Fruit fly (Drosophila melanogaster): ENCODE results near the gene Roc1b.

DNA sequence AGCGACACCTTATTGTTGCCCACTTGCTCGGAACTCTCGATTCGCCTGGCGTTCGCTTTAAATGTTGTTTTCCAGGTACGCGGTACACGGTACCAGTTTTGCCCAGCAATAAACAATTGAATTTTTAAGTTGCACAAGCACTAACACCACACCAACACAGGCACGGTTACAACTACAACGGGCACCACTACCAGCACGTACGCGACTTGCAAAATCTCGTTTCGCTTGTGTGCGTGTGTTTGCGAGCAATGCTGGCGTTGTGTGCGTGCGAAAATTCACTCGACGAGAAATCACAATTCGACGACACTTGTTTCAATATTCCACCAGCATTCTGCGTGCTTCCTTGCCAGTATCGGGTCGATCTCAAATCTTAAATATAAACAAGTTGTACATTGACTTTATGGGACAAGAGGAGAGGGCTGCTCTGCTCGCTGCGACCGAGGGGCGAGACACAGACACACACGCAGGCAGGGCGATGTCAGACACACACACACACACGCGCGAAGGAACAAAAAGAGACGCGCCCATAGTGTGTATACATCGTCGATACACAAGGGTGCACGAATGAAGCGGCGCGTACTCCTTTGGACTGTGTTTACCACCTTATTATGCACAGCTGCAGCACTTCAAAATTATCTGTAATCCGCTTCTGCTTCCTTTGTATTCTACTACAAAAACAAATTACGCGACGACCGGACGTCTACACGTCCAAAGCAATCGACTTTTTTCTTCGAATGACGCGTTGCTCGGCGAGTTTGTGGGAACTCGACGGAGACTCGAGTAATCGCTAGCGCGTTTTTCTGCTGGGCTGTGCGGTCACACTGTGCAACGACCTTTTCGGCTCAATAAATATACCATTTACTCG lies 38.4 kb upstream of the Roc1b start, which contains the start of gene fwd:
- peak; percentile 78 for TF ChIP-seq Abd-B (GFP tag; optimal IDR thresholded peaks at IDR 0.05)
- TF ChIP-seq psq (GFP tag; optimal IDR thresholded peaks at IDR 0.05) = no peak
- TF ChIP-seq Dif (GFP tag; optimal IDR thresholded peaks at IDR 0.05; ENCODE audit: partially characterized antibody) = no peak
- TF ChIP-seq h (GFP tag; optimal IDR thresholded peaks at IDR 0.05) = peak; percentile 31
- no peak for TF ChIP-seq jim (GFP tag; optimal IDR thresholded peaks at IDR 0.05)
- TF ChIP-seq dl (GFP tag; optimal IDR thresholded peaks at IDR 0.05; ENCODE audit: insufficient read depth in 1 of 2, partially characterized antibody in 2 of 2) = no peak
- no peak for TF ChIP-seq ey (GFP tag; optimal IDR thresholded peaks at IDR 0.05)
- TF ChIP-seq GATAd (GFP tag; optimal IDR thresholded peaks at IDR 0.05) = no peak
- TF ChIP-seq fru (GFP tag; optimal IDR thresholded peaks at IDR 0.05) = peak; percentile 11
- peak; percentile 49 for TF ChIP-seq Sp1 (GFP tag; optimal IDR thresholded peaks at IDR 0.05)
- TF ChIP-seq dmrt93B (GFP tag; optimal IDR thresholded peaks at IDR 0.05) = no peak
- TF ChIP-seq Rel (GFP tag; optimal IDR thresholded peaks at IDR 0.05) = peak; percentile 31
- peak; percentile 34 for TF ChIP-seq Rel (tag; optimal IDR thresholded peaks at IDR 0.05)
- TF ChIP-seq CrebA (GFP tag; optimal IDR thresholded peaks at IDR 0.05; ENCODE audit: borderline replicate concordance) = no peak
